Fruit fly (Drosophila melanogaster): ENCODE data around the gene Chc.

Chc gene

DNA sequence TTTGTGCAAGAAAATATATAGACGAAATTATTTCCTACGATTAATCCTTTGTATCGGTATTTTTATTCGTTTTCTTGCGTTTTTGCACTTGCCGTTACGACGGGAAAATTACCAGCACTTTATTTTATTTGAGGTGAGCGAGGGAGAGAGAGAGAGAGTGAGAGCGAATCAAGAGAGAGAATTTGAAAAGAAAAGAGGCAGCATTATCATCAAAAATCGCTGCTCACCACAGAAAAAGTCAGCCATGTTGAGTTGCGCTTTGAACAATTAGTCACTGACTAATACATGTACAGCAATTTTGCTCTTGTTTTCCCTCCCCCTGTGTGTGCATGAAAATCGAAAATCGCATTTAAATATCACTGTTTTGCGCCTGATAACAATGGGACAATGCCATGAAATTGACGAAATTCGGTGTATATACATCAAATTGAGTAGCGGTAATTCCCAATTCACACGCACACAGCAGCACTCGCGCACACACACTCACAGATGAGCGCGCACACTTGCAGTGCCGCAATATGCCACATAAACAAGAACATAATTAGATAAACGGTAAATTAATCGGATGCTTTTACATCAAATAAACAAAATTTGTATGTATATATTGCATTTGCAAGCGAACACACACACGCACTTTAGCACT is 575 bp downstream of the Chc start:
- TF ChIP-seq sens-2 (GFP tag; IDR thresholded peaks at IDR 0.05) (no peak), Dip3 (GFP tag; optimal IDR thresholded peaks at IDR 0.05) (no peak), BEAF-32 (GFP tag; optimal IDR thresholded peaks at IDR 0.05) (no peak), CG8388 (GFP tag; optimal IDR thresholded peaks at IDR 0.05) (no peak), CG15073 (GFP tag; optimal IDR thresholded peaks at IDR 0.05) (no peak), Usf (GFP tag; optimal IDR thresholded peaks at IDR 0.05) (no peak), Rfx (GFP tag; IDR thresholded peaks at IDR 0.05) (no peak), sens (GFP tag) (peak; percentile 50), CG15011 (GFP tag; optimal IDR thresholded peaks at IDR 0.05) (no peak), dm (GFP tag; optimal IDR thresholded peaks at IDR 0.05) (no peak), Optix (GFP tag; IDR thresholded peaks at IDR 0.05) (no peak), MTF-1 (GFP tag; optimal IDR thresholded peaks at IDR 0.05; ENCODE audit: borderline replicate concordance) (no peak), CG2129 (GFP tag; IDR thresholded peaks at IDR 0.05; ENCODE audit: partially characterized antibody) (no peak), CG18262 (tag; optimal IDR thresholded peaks at IDR 0.05) (no peak), D (optimal IDR thresholded peaks at IDR 0.05) (peak; percentile 45), D (GFP tag; optimal IDR thresholded peaks at IDR 0.05) (no peak), CG11456 (GFP tag; IDR thresholded peaks at IDR 0.05) (no peak), nau (GFP tag; optimal IDR thresholded peaks at IDR 0.05) (no peak), Stat92E (GFP tag; optimal IDR thresholded peaks at IDR 0.05) (no peak), dmrt11E (tag; optimal IDR thresholded peaks at IDR 0.05) (no peak), chm (GFP tag; IDR thresholded peaks at IDR 0.05) (no peak), fru (optimal IDR thresholded peaks at IDR 0.05) (no peak), CG34376 (GFP tag; optimal IDR thresholded peaks at IDR 0.05) (peak; percentile 49), ato (GFP tag; IDR thresholded peaks at IDR 0.05; ENCODE audit: partially characterized antibody) (no peak), prd (optimal IDR thresholded peaks at IDR 0.05) (no peak), prd (GFP tag; IDR thresholded peaks at IDR 0.05) (no peak), Deaf1 (tag; optimal IDR thresholded peaks at IDR 0.05) (no peak), CG16815 (GFP tag; optimal IDR thresholded peaks at IDR 0.05) (no peak), CG10462 (GFP tag; optimal IDR thresholded peaks at IDR 0.05) (no peak), CG32532 (GFP tag; IDR thresholded peaks at IDR 0.05) (no peak; the same call in 1 of the 2 replicates), pum (GFP tag; optimal IDR thresholded peaks at IDR 0.05) (no peak), ab (GFP tag; optimal IDR thresholded peaks at IDR 0.05) (no peak), abd-A (tag; optimal IDR thresholded peaks at IDR 0.05) (no peak), CG8478 (optimal IDR thresholded peaks at IDR 0.05) (no peak), CG32767 (GFP tag; IDR thresholded peaks at IDR 0.05) (peak; percentile 79), Aef1 (GFP tag; IDR thresholded peaks at IDR 0.05) (no peak), Bgb (GFP tag; IDR thresholded peaks at IDR 0.05; ENCODE audit: partially characterized antibody) (no peak), dan (GFP tag; IDR thresholded peaks at IDR 0.05) (no peak), trh (GFP tag; optimal IDR thresholded peaks at IDR 0.05) (no peak), lov (optimal IDR thresholded peaks at IDR 0.05) (no peak), lov (GFP tag; IDR thresholded peaks at IDR 0.05) (no peak), CG13287 (GFP tag; IDR thresholded peaks at IDR 0.05; ENCODE audit: partially characterized antibody) (no peak), lbe (GFP tag; optimal IDR thresholded peaks at IDR 0.05) (peak; percentile 52), Hr78 (GFP tag; optimal IDR thresholded peaks at IDR 0.05) (no peak), Ssrp (tag; optimal IDR thresholded peaks at IDR 0.05) (no peak), crol (GFP tag; IDR thresholded peaks at IDR 0.05) (0 out of 2 replicates have a peak, but pooled peaks have one; percentile 9), CG7745 (tag; optimal IDR thresholded peaks at IDR 0.05) (peak; percentile 21), mam (GFP tag; optimal IDR thresholded peaks at IDR 0.05) (no peak), Lim3 (GFP tag; IDR thresholded peaks at IDR 0.05) (no peak), CG10431 (GFP tag; optimal IDR thresholded peaks at IDR 0.05) (no peak), Myb (GFP tag; optimal IDR thresholded peaks at IDR 0.05) (no peak), Side (GFP tag; optimal IDR thresholded peaks at IDR 0.05) (no peak)

Measured in whole organism, embryonic.